Fruit fly (Drosophila melanogaster) whole organism: Measurements from ENCODE around the gene Idi.

Experiments used
- CG8478 ChIP-seq: fragments of >200 bp; optimal IDR thresholded peaks from 2 replicates; lab custom pipeline; 2018; ENCODE audit warnings: inconsistent platforms
- EcR ChIP-seq, 2 experiments: fragments of >200 bp; optimal IDR thresholded peaks; 2 replicates each; lab custom pipeline; 2017; ENCODE audit warnings: missing biosample characterization in 2 of 2, missing genetic modification characterization in 2 of 2, missing genetic modification reagents in 2 of 2
- usp ChIP-seq: fragments of >200 bp; optimal IDR thresholded peaks from 2 replicates; lab custom pipeline; 2017; ENCODE audit warnings: missing biosample characterization, missing genetic modification characterization, mixed read lengths

- TF ChIP-seq usp (GFP tag; lab: Kevin White, UChicago): no peak
- peak; percentile 16 for TF ChIP-seq CG8478
- TF ChIP-seq EcR (GFP tag; optimal IDR thresholded peaks at IDR 0.05; lab: Kevin White, UChicago): no peak
Measured at dm6 chr3R:21296038-21296727, 26.3 kb downstream of the Idi start.
